Worm (Caenorhabditis elegans): ENCODE results near the gene unc-70.

unc-70 gene

DNA sequence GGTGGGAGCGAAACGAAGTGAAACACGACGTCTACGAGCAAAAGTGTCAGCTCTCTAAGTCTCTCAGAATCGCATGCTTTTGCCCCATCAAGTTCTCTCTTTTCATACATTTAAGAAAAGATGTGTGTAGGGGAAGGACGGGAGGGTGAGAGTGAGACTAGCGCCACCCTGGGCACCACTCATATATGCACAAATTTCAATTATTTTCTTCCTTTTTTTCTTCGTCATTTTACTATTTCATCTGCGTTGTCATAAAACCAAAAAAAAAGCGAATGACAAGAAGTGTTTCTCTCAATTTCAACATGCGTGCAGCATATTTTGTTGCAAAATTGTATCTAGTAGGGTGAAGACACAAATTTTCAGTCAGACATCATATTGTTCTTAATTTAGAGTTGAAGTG is 45.5 kb downstream of the unc-70 start:
- TF ChIP-seq scrt-1 (GFP tag; IDR thresholded peaks at IDR 0.05) = no peak
- no peak for TF ChIP-seq hnd-1 (tag; optimal IDR thresholded peaks at IDR 0.05)
- no peak for TF ChIP-seq flt-1 (GFP tag; IDR thresholded peaks at IDR 0.05)
- TF ChIP-seq aly-1 (tag; optimal IDR thresholded peaks at IDR 0.05) = no peak
- no peak for TF ChIP-seq tbx-11 (GFP tag; IDR thresholded peaks at IDR 0.05)
- TF ChIP-seq B0310.2 (tag; optimal IDR thresholded peaks at IDR 0.05) = no peak
- no peak for TF ChIP-seq hmg-4 (GFP tag; optimal IDR thresholded peaks at IDR 0.05)
- TF ChIP-seq ama-1 (optimal IDR thresholded peaks at IDR 0.05) = no peak
- no peak for TF ChIP-seq hmbx-1 (tag; optimal IDR thresholded peaks at IDR 0.05)
- TF ChIP-seq ets-7 (tag; optimal IDR thresholded peaks at IDR 0.05) = no peak
- TF ChIP-seq ceh-36 (tag; optimal IDR thresholded peaks at IDR 0.05) = no peak

DNA sequence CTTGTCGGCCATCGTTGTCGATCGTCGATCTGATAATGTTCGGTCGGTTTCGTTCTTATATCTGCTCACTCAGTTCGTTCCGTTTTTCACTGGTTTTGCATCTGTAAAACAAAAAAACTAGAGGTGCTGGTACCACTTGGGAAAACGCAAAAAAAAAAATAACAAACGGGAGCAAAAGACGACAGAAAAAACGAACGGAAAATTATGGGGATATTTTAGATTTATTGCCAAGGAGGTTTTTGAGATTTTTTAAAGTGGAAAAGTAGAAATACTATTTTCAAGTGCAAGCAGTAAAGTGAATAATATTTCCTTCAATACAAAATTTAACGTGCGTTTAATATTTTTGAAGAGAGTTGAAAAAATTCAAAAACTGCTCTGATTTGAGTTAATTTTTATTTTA is 47.8 kb downstream of the unc-70 start, which contains the start of gene unc-68:
TSS of gene unc-68 (minus strand) at position 101 of the 400 bp plus-strand sequence.
- no peak for TF ChIP-seq scrt-1 (GFP tag; IDR thresholded peaks at IDR 0.05)
- no peak for TF ChIP-seq aly-1 (tag; optimal IDR thresholded peaks at IDR 0.05)
- no peak for TF ChIP-seq sea-1 (GFP tag; conservative IDR thresholded peaks at IDR 0.05)
- TF ChIP-seq ets-7 (tag; optimal IDR thresholded peaks at IDR 0.05) = no peak
- TF ChIP-seq hmbx-1 (tag; optimal IDR thresholded peaks at IDR 0.05) = no peak

DNA sequence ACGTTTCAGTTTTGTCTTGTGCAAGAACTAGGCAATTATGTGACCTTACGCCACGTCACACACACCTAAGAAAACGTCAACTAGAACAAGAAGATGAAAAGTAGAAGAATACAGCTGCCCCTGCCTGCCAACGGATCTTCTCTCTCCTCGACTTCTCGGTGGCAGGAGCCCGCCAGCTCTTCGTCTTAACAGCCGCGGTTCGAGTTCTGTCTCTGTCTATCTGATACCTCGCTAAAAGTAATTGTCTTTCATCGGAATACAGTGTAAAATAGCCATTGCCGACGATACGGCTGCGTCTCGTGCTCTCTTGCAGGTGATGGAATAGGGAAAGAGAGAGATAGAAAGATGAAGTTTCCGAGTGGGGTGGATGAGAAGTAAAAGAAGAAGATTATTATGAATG is 49.1 kb downstream of the unc-70 start:
- TF ChIP-seq ceh-13 (GFP tag; optimal IDR thresholded peaks at IDR 0.05) = no peak
- TF ChIP-seq F13C5.2 (tag; optimal IDR thresholded peaks at IDR 0.05) = no peak
- no peak for TF ChIP-seq hmbx-1 (tag; optimal IDR thresholded peaks at IDR 0.05)
- TF ChIP-seq pes-1 (GFP tag; IDR thresholded peaks at IDR 0.05) = no peak
- TF ChIP-seq hnd-1 (tag; optimal IDR thresholded peaks at IDR 0.05) = no peak
- TF ChIP-seq aly-1 (tag; optimal IDR thresholded peaks at IDR 0.05) = no peak
- TF ChIP-seq tbx-11 (GFP tag; IDR thresholded peaks at IDR 0.05) = no peak
- no peak for TF ChIP-seq tra-4 (tag; optimal IDR thresholded peaks at IDR 0.05)
- no peak for TF ChIP-seq ets-7 (tag; optimal IDR thresholded peaks at IDR 0.05)
- TF ChIP-seq sea-1 (GFP tag; conservative IDR thresholded peaks at IDR 0.05) = no peak
- TF ChIP-seq B0310.2 (tag; optimal IDR thresholded peaks at IDR 0.05) = no peak
- no peak for TF ChIP-seq ama-1 (optimal IDR thresholded peaks at IDR 0.05)
- no peak for TF ChIP-seq flt-1 (GFP tag; IDR thresholded peaks at IDR 0.05)
- TF ChIP-seq scrt-1 (GFP tag; IDR thresholded peaks at IDR 0.05) = no peak
- TF ChIP-seq tbx-37 (GFP tag; conservative IDR thresholded peaks at IDR 0.05) = no peak
- TF ChIP-seq hmg-4 (GFP tag; optimal IDR thresholded peaks at IDR 0.05) = no peak
- TF ChIP-seq ceh-36 (tag; optimal IDR thresholded peaks at IDR 0.05) = no peak

DNA sequence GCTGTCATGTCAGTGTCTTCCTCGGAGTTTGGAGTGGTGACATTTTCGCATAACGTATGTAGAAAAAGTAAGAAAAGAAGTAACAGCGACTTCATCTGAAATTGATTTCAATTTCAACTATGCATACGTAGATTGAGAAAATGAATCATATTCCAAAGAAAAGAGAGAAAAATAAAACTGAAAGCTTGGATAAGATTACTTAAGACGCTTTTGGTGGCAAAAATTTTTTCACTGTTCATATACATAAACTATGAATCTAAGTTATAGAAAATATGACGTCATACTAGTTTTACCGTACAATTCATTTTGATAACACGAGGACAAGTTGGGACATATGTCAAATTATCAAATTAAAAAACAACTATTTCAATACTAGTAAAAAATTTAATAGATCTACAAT is 53.1 kb downstream of the unc-70 start, which contains the start of gene lipl-6:
TSS of gene lipl-6 (minus strand) at position 101 of the 400 bp plus-strand sequence.
- TF ChIP-seq hnd-1 (tag; optimal IDR thresholded peaks at IDR 0.05) (no peak), B0310.2 (tag; optimal IDR thresholded peaks at IDR 0.05) (no peak), pes-1 (GFP tag; IDR thresholded peaks at IDR 0.05) (no peak), sea-1 (GFP tag; conservative IDR thresholded peaks at IDR 0.05) (no peak), scrt-1 (GFP tag; IDR thresholded peaks at IDR 0.05) (no peak), hmbx-1 (tag; optimal IDR thresholded peaks at IDR 0.05) (no peak), aly-1 (tag; optimal IDR thresholded peaks at IDR 0.05) (no peak), ama-1 (optimal IDR thresholded peaks at IDR 0.05) (no peak), tbx-37 (GFP tag; conservative IDR thresholded peaks at IDR 0.05) (no peak), flt-1 (GFP tag; IDR thresholded peaks at IDR 0.05) (no peak), tra-4 (tag; optimal IDR thresholded peaks at IDR 0.05) (no peak)

DNA sequence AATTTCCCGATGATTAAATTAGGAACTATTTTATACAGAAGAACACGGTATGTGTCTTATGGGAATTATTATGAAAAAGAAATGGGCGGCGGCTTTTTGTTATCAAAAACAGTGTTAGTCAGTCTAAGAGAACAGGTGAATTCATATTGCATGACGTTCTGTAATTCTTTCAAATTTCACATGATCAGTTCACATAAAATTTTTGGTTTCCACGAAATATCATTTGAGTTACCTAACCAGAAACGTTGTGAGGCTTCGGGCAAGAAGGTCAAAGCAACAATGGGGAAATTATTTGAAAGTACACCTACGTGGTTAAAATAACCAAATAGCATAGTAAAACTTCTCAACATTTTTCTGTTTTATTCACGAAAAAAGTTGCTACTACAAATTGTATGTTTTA is 54.7 kb downstream of the unc-70 start, which contains the start of gene Y57E12B.10:
TSS of gene Y57E12B.10 (minus strand) at position 101 of the 400 bp plus-strand sequence.
- TF ChIP-seq tbx-37 (GFP tag; conservative IDR thresholded peaks at IDR 0.05) (no peak), B0310.2 (tag; optimal IDR thresholded peaks at IDR 0.05) (no peak), pes-1 (GFP tag; IDR thresholded peaks at IDR 0.05) (no peak), flt-1 (GFP tag; IDR thresholded peaks at IDR 0.05) (no peak), ets-7 (tag; optimal IDR thresholded peaks at IDR 0.05) (no peak), scrt-1 (GFP tag; IDR thresholded peaks at IDR 0.05) (no peak), F13C5.2 (tag; optimal IDR thresholded peaks at IDR 0.05) (no peak), ceh-36 (tag; optimal IDR thresholded peaks at IDR 0.05) (no peak), ceh-13 (GFP tag; optimal IDR thresholded peaks at IDR 0.05) (no peak), sea-1 (GFP tag; conservative IDR thresholded peaks at IDR 0.05) (no peak)
